Worm (Caenorhabditis elegans) whole organism, mixed stage, embryonic: Measurements from ENCODE around the gene srbc-2.

Experiments
- M03D4.4 ChIP-seq: sonication (generic microtip); optimal IDR thresholded peaks from 2 replicates; lab custom pipeline; 2017; ENCODE audit warnings: mild to moderate bottlenecking, missing genetic modification characterization, missing compliant biosample characterization
- ceh-43 ChIP-seq: fragments of 200-800 bp; sonication (Bioruptor generic); optimal IDR thresholded peaks from 2 replicates; lab custom pipeline; 2018; ENCODE audit warnings: mild to moderate bottlenecking, missing genetic modification characterization, moderate library complexity, missing compliant biosample characterization
- lsy-2 ChIP-seq: fragments of 150-350 bp; optimal IDR thresholded peaks from 2 replicates; lab custom pipeline; 2014; ENCODE audit warnings: missing biosample characterization, missing genetic modification characterization
- pha-4 ChIP-seq: fragments of 150-350 bp; optimal IDR thresholded peaks from 2 replicates; lab custom pipeline; 2018; ENCODE audit warnings: missing biosample characterization, missing genetic modification reagents, missing genetic modification characterization
- snpc-4 ChIP-seq: fragments of 150-350 bp; optimal IDR thresholded peaks from 2 replicates; lab custom pipeline; 2014; ENCODE audit warnings: missing biosample characterization, missing genetic modification characterization
- unc-39 ChIP-seq: fragments of 150-350 bp; optimal IDR thresholded peaks from 2 replicates; lab custom pipeline; 2014; ENCODE audit warnings: missing biosample characterization, missing genetic modification characterization
- unc-62 ChIP-seq: fragments of 150-350 bp; optimal IDR thresholded peaks from 2 replicates; lab custom pipeline; 2014; ENCODE audit warnings: missing biosample characterization, missing genetic modification reagents, missing genetic modification characterization

DNA sequence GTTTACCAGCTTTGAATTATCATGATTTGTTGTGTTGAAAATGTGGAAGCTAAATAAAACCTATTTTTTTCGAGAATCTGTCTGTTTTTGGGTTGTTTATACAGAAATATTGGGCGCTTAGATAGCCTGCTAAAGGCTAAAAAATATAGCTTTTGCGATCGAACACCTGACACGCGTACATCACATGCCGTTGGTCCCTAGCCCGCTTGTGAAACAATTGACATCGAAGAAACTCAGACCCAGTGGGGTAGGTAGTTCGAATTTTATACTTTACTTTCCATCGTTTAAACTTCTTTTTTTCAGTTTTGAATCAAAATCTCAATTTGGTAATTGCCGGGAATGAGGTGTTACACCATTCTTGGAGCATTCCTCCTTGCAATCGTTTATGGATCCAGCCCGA is 37.9 kb downstream of the srbc-2 start, which contains the start of gene C17B7.4:
- TF ChIP-seq snpc-4 (tag; lab: Kevin White, UChicago) (no peak), pha-4 (tag; lab: Kevin White, UChicago) (no peak), ceh-43 (no peak), lsy-2 (no peak), unc-62 (GFP tag; lab: Kevin White, UChicago) (no peak), M03D4.4 (tag; lab: Kevin White, UChicago) (no peak), unc-39 (tag; lab: Kevin White, UChicago) (no peak)
